Fruit fly (Drosophila melanogaster) whole organism, embryonic: ENCODE results near the gene CG42710.
A peak's percentile ranks its signal among the peaks of the same experiment; 100 is the strongest.

Experiments
- ATbp ChIP-seq: fragments of 200-800 bp; sonication (Bioruptor generic); optimal IDR thresholded peaks from 2 replicates; lab custom pipeline; 2017; ENCODE audit warnings: missing biosample characterization, mild to moderate bottlenecking, missing genetic modification characterization, missing genetic modification reagents
- Atf6 ChIP-seq: fragments of 200-800 bp; sonication (Bioruptor generic); IDR thresholded peaks from 2 replicates; pipeline ENCODE4 v1.3.6; 2022; ENCODE audit warnings: missing biosample characterization, missing genetic modification characterization
- CG10147 ChIP-seq: fragments of 200-800 bp; sonication (Bioruptor generic); optimal IDR thresholded peaks from 2 replicates; lab custom pipeline; 2019; ENCODE audit warnings: missing biosample characterization, mild to moderate bottlenecking, missing genetic modification characterization, moderate library complexity
- CG12769 ChIP-seq: fragments of 200-800 bp; sonication (Bioruptor generic); optimal IDR thresholded peaks from 2 replicates; lab custom pipeline; 2019; ENCODE audit warnings: missing biosample characterization, mild to moderate bottlenecking, missing genetic modification characterization, moderate library complexity
- CG14014 ChIP-seq: fragments of 200-800 bp; sonication (Bioruptor generic); IDR thresholded peaks from 2 replicates; pipeline ENCODE4 v1.3.6; 2022; ENCODE audit warnings: missing biosample characterization, missing genetic modification characterization
- CG14441 ChIP-seq: fragments of 200-800 bp; sonication (Bioruptor generic); IDR thresholded peaks from 2 replicates; pipeline ENCODE4 v1.3.6; 2022; ENCODE audit warnings: missing biosample characterization, missing genetic modification characterization
- CG14710 ChIP-seq: fragments of 200-800 bp; sonication (Bioruptor generic); optimal IDR thresholded peaks from 3 replicates; lab custom pipeline; 2019; ENCODE audit warnings: missing biosample characterization, mild to moderate bottlenecking, missing genetic modification characterization, moderate library complexity
- CG15479 ChIP-seq: fragments of 200-800 bp; sonication (Bioruptor generic); optimal IDR thresholded peaks from 3 replicates; lab custom pipeline; 2019; ENCODE audit warnings: missing biosample characterization, mild to moderate bottlenecking, missing genetic modification characterization, moderate library complexity
- CG17912 ChIP-seq: fragments of 200-800 bp; sonication (Bioruptor generic); optimal IDR thresholded peaks from 2 replicates; lab custom pipeline; 2018; ENCODE audit warnings: missing biosample characterization, mild to moderate bottlenecking, missing genetic modification characterization
- CG18599 ChIP-seq: fragments of 200-800 bp; sonication (Bioruptor generic); optimal IDR thresholded peaks from 3 replicates; lab custom pipeline; 2017; ENCODE audit warnings: missing biosample characterization, missing genetic modification characterization, mild to moderate bottlenecking, moderate library complexity, missing genetic modification reagents
- CG18764 ChIP-seq: fragments of 200-800 bp; sonication (Bioruptor generic); optimal IDR thresholded peaks from 3 replicates; lab custom pipeline; 2016; ENCODE audit warnings: missing biosample characterization, missing genetic modification characterization
- CG2199 ChIP-seq: fragments of 200-800 bp; sonication (Bioruptor generic); IDR thresholded peaks from 3 replicates; pipeline ENCODE4 v1.3.6; 2022; ENCODE audit warnings: missing biosample characterization, missing genetic modification characterization
- CG33213 ChIP-seq: fragments of 200-800 bp; sonication (Bioruptor generic); optimal IDR thresholded peaks from 3 replicates; lab custom pipeline; 2016; ENCODE audit warnings: missing biosample characterization, missing genetic modification characterization
- CG3847 ChIP-seq: fragments of 200-800 bp; sonication (Bioruptor generic); IDR thresholded peaks from 2 replicates; pipeline ENCODE4 v1.3.6; 2022; ENCODE audit warnings: missing biosample characterization, missing genetic modification characterization
- CG6272 ChIP-seq: fragments of 200-800 bp; sonication (Bioruptor generic); IDR thresholded peaks from 2 replicates; pipeline ENCODE4 v1.3.6; 2022; ENCODE audit warnings: missing biosample characterization, missing genetic modification characterization
- CG9727 ChIP-seq: fragments of 200-800 bp; sonication (Bioruptor generic); optimal IDR thresholded peaks from 3 replicates; lab custom pipeline; 2017; ENCODE audit warnings: missing biosample characterization, mild to moderate bottlenecking, missing genetic modification characterization
- CkIIα-i1 ChIP-seq: fragments of 200-800 bp; sonication (Bioruptor generic); IDR thresholded peaks from 2 replicates; pipeline ENCODE4 v1.3.6; 2022; ENCODE audit warnings: missing biosample characterization, missing genetic modification characterization
- Elba2 ChIP-seq: fragments of 200-800 bp; sonication (Bioruptor generic); optimal IDR thresholded peaks from 3 replicates; lab custom pipeline; 2016; ENCODE audit warnings: missing biosample characterization, missing genetic modification characterization
- Fer1 ChIP-seq: fragments of 200-800 bp; sonication (Bioruptor generic); optimal IDR thresholded peaks from 2 replicates; lab custom pipeline; 2017; ENCODE audit warnings: missing biosample characterization, mild to moderate bottlenecking, missing genetic modification characterization
- Hsf ChIP-seq: fragments of 200-800 bp; sonication (Bioruptor generic); optimal IDR thresholded peaks from 3 replicates; lab custom pipeline; 2016; ENCODE audit warnings: missing biosample characterization, missing genetic modification characterization
- Med ChIP-seq: fragments of 200-800 bp; sonication (Bioruptor generic); peaks from one replicate; lab custom pipeline; 2016; ENCODE audit warnings: missing biosample characterization, missing genetic modification characterization, mild to moderate bottlenecking, inconsistent platforms, moderate library complexity
- Meics ChIP-seq: fragments of 200-800 bp; sonication (Bioruptor generic); optimal IDR thresholded peaks from 2 replicates; lab custom pipeline; 2017; ENCODE audit warnings: missing biosample characterization, mild to moderate bottlenecking, missing genetic modification characterization
- NC2β ChIP-seq: fragments of 200-800 bp; sonication (Bioruptor generic); optimal IDR thresholded peaks from 2 replicates; lab custom pipeline; 2016; ENCODE audit warnings: missing biosample characterization, missing genetic modification characterization
- Nf-YB ChIP-seq: fragments of 200-800 bp; sonication (Bioruptor generic); optimal IDR thresholded peaks from 3 replicates; lab custom pipeline; 2019; ENCODE audit warnings: missing biosample characterization, mild to moderate bottlenecking, missing genetic modification characterization, moderate library complexity
- Pdp1 ChIP-seq, 2 experiments: fragments of 200-800 bp; sonication (Bioruptor generic); optimal IDR thresholded peaks; 3 replicates each; lab custom pipeline; 2016; ENCODE audit warnings: missing biosample characterization in 2 of 2, missing genetic modification characterization in 2 of 2, mild to moderate bottlenecking in 1 of 2, moderate library complexity in 1 of 2
- al ChIP-seq: fragments of 200-800 bp; sonication (Bioruptor generic); IDR thresholded peaks from 2 replicates; pipeline ENCODE4 v1.3.6; 2022; ENCODE audit warnings: missing biosample characterization, missing genetic modification characterization
- ap ChIP-seq: fragments of 200-800 bp; sonication (Bioruptor generic); IDR thresholded peaks from 2 replicates; pipeline ENCODE4 v1.3.6; 2022; ENCODE audit warnings: missing biosample characterization, missing genetic modification characterization
- az2 ChIP-seq: fragments of 200-800 bp; sonication (Bioruptor generic); optimal IDR thresholded peaks from 3 replicates; lab custom pipeline; 2016; ENCODE audit warnings: missing biosample characterization, missing genetic modification characterization
- br ChIP-seq: fragments of >200 bp; optimal IDR thresholded peaks from 2 replicates; lab custom pipeline; 2017
- bsh ChIP-seq, 2 experiments: fragments of 200-800 bp; sonication (Bioruptor generic); optimal IDR thresholded peaks; 2 replicates each; lab custom pipeline; 2017 to 2018; ENCODE audit warnings: mild to moderate bottlenecking in 2 of 2, missing biosample characterization in 2 of 2, missing genetic modification characterization in 2 of 2, moderate library complexity in 1 of 2
- btn ChIP-seq: fragments of 200-800 bp; sonication (Bioruptor generic); optimal IDR thresholded peaks from 2 replicates; lab custom pipeline; 2016; ENCODE audit warnings: missing biosample characterization, missing genetic modification characterization
- croc ChIP-seq: fragments of 200-800 bp; sonication (Bioruptor generic); conservative IDR thresholded peaks from 3 replicates; pipeline ENCODE4 v1.3.6; 2022; ENCODE audit warnings: missing biosample characterization, missing genetic modification characterization
- crol ChIP-seq: fragments of 200-800 bp; sonication (Bioruptor generic); IDR thresholded peaks from 2 replicates; pipeline ENCODE4 v1.3.6; 2022; ENCODE audit warnings: missing biosample characterization, missing genetic modification characterization
- cwo ChIP-seq: fragments of 200-800 bp; sonication (Bioruptor generic); optimal IDR thresholded peaks from 3 replicates; lab custom pipeline; 2017; ENCODE audit warnings: missing biosample characterization, missing genetic modification characterization, mild to moderate bottlenecking, moderate library complexity, missing genetic modification reagents
- dm ChIP-seq: fragments of 200-800 bp; sonication (Bioruptor generic); optimal IDR thresholded peaks from 3 replicates; lab custom pipeline; 2016; ENCODE audit warnings: missing biosample characterization, missing genetic modification characterization
- esg ChIP-seq: fragments of 200-800 bp; sonication (Bioruptor generic); conservative IDR thresholded peaks from 2 replicates; pipeline ENCODE4 v1.3.6; 2022; ENCODE audit warnings: missing biosample characterization, missing genetic modification characterization
- eve ChIP-seq, 2 experiments: fragments of >200 bp; optimal IDR thresholded peaks; 2 replicates each; lab custom pipeline; 2017; ENCODE audit warnings: missing biosample characterization in 2 of 2, missing genetic modification characterization in 2 of 2
- fd3F ChIP-seq: fragments of 200-800 bp; sonication (Bioruptor generic); optimal IDR thresholded peaks from 2 replicates; lab custom pipeline; 2018; ENCODE audit warnings: missing biosample characterization, mild to moderate bottlenecking, missing genetic modification characterization, moderate library complexity
- ftz-f1 ChIP-seq: fragments of 200-800 bp; sonication (Bioruptor generic); optimal IDR thresholded peaks from 2 replicates; lab custom pipeline; 2016; ENCODE audit warnings: missing biosample characterization, missing genetic modification characterization
- gce ChIP-seq: fragments of 200-800 bp; sonication (Bioruptor generic); IDR thresholded peaks from 3 replicates; pipeline ENCODE4 v1.3.6; 2022; ENCODE audit warnings: missing biosample characterization, missing genetic modification characterization
- gfzf ChIP-seq: fragments of 200-800 bp; sonication (Bioruptor generic); optimal IDR thresholded peaks from 2 replicates; lab custom pipeline; 2016; ENCODE audit warnings: missing biosample characterization, mild to moderate bottlenecking, missing genetic modification characterization, moderate library complexity
- gro ChIP-seq: fragments of 200-800 bp; sonication (Bioruptor generic); optimal IDR thresholded peaks from 2 replicates; lab custom pipeline; 2016; ENCODE audit warnings: missing biosample characterization, missing genetic modification characterization
- insv ChIP-seq, 2 experiments: fragments of 200-800 bp; sonication (Bioruptor generic); optimal IDR thresholded peaks; 3 replicates each; lab custom pipeline; 2016 to 2018; ENCODE audit warnings: missing biosample characterization in 2 of 2, missing genetic modification characterization in 2 of 2
- lilli ChIP-seq: fragments of 200-800 bp; sonication (Bioruptor generic); optimal IDR thresholded peaks from 3 replicates; lab custom pipeline; 2016; ENCODE audit warnings: missing biosample characterization, missing genetic modification characterization
- nerfin-1 ChIP-seq: fragments of 200-800 bp; sonication (Bioruptor generic); optimal IDR thresholded peaks from 3 replicates; lab custom pipeline; 2019; ENCODE audit warnings: missing biosample characterization, mild to moderate bottlenecking, missing genetic modification characterization, moderate library complexity
- row ChIP-seq: fragments of 200-800 bp; sonication (Bioruptor generic); IDR thresholded peaks from 3 replicates; pipeline ENCODE4 v1.3.6; 2022; ENCODE audit warnings: missing biosample characterization, missing genetic modification characterization
- schlank ChIP-seq: fragments of 200-800 bp; sonication (Bioruptor generic); optimal IDR thresholded peaks from 2 replicates; lab custom pipeline; 2018; ENCODE audit warnings: missing biosample characterization, mild to moderate bottlenecking, missing genetic modification characterization
- seq ChIP-seq: fragments of 200-800 bp; sonication (Bioruptor generic); IDR thresholded peaks from 2 replicates; pipeline ENCODE4 v1.3.6; 2022; ENCODE audit warnings: missing biosample characterization, missing genetic modification characterization
- sqz ChIP-seq: fragments of 200-800 bp; sonication (Bioruptor generic); optimal IDR thresholded peaks from 3 replicates; lab custom pipeline; 2018; ENCODE audit warnings: missing biosample characterization, mild to moderate bottlenecking, missing genetic modification characterization
- tna ChIP-seq: fragments of 200-800 bp; sonication (Bioruptor generic); IDR thresholded peaks from 2 replicates; pipeline ENCODE4 v1.3.6; 2022; ENCODE audit warnings: missing biosample characterization, missing genetic modification characterization; ENCODE audit not compliant: partially characterized antibody
- vvl ChIP-seq: fragments of 200-800 bp; sonication (Bioruptor generic); IDR thresholded peaks from 2 replicates; pipeline ENCODE4 v1.3.6; 2022; ENCODE audit warnings: missing biosample characterization, missing genetic modification characterization
- zen ChIP-seq: fragments of 200-800 bp; sonication (Bioruptor generic); optimal IDR thresholded peaks from 3 replicates; lab custom pipeline; 2018; ENCODE audit warnings: missing biosample characterization, mild to moderate bottlenecking, missing genetic modification characterization, moderate library complexity

The CG42710 gene

DNA sequence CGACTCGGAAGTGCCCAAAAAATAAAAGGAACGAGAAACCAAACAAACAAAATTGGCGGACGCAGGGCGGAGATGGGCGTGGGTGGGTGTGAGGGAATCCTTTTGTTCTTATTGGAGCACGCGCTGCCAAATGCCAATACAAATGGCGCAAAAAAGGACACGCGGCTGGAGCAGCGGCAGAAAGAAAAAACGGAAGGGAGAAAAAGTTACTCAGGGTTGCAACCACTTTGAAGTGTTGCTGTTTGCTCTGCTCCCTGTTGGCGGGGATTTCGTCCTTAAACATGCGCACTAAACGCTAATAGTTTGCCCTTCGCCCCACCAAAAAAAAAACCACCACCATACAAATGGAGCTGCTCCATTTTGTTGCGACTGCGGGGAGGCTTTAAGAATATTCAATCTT, 34.8 kb downstream of the CG42710 start (continued):
- no peak for TF ChIP-seq bsh (GFP tag; optimal IDR thresholded peaks at IDR 0.05; lab: Kevin White, UChicago)
- no peak for TF ChIP-seq CG18599 (GFP tag; lab: Kevin White, UChicago)
- no peak for TF ChIP-seq CG3847 (GFP tag; lab: Robert Waterston, UW)
- TF ChIP-seq CG14710 (tag; lab: Kevin White, UChicago): no peak
- TF ChIP-seq insv (GFP tag; optimal IDR thresholded peaks at IDR 0.05; lab: Kevin White, UChicago): no peak
- no peak for TF ChIP-seq croc (GFP tag; lab: Robert Waterston, UW)
- no peak for TF ChIP-seq gro (GFP tag; lab: Kevin White, UChicago)
- TF ChIP-seq az2 (GFP tag; lab: Kevin White, UChicago): no peak
- peak; percentile 46; the same call in 1 of the 2 replicates for TF ChIP-seq seq
- TF ChIP-seq Nf-YB (GFP tag; lab: Kevin White, UChicago): peak; percentile 84
- TF ChIP-seq dm (GFP tag; lab: Kevin White, UChicago): no peak
- peak; percentile 33 for TF ChIP-seq sqz (GFP tag; lab: Kevin White, UChicago)
- TF ChIP-seq CG2199 (GFP tag; lab: Robert Waterston, UW): no peak
- no peak for TF ChIP-seq schlank (tag; lab: Kevin White, UChicago)
- no peak for TF ChIP-seq row
- TF ChIP-seq tna (GFP tag; lab: Robert Waterston, UW): no peak
- no peak for TF ChIP-seq CkIIα-i1 (GFP tag; lab: Robert Waterston, UW)
- TF ChIP-seq fd3F: no peak
- peak; percentile 57 for TF ChIP-seq nerfin-1 (tag; lab: Kevin White, UChicago)
- TF ChIP-seq CG14014 (GFP tag; lab: Robert Waterston, UW): no peak
- TF ChIP-seq lilli: no peak
- TF ChIP-seq vvl (GFP tag; lab: Robert Waterston, UW): no peak
- no peak for TF ChIP-seq Fer1
- TF ChIP-seq CG15479 (GFP tag; lab: Kevin White, UChicago): no peak
- no peak for TF ChIP-seq Hsf
- TF ChIP-seq crol (GFP tag; lab: Robert Waterston, UW): peak; percentile 30; the same call in 1 of the 2 replicates

DNA sequence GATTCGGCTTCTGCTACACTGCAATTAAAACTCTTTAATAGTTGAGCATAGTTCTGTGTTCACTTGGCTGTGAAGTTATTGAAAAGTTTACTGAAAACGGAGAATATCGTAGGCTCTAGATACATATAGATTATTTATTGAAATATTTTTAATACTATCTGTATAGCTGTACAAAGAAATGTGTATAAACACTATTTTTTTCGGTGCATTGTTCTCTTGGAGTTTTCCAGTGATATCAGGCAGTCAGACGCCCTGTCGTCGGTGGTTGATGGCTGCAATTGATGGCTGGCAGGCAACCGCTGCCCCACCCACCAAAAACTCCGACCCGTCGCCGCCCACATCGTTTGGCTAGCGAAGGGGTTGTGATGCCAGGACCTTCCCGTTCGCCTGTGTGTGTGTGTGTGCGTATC, 35.9 kb downstream of the CG42710 start:
- TF ChIP-seq vvl (GFP tag; lab: Robert Waterston, UW) (peak; percentile 52), esg (GFP tag; lab: Robert Waterston, UW) (peak; percentile 58), btn (no peak), ap (GFP tag; lab: Robert Waterston, UW) (0 out of 2 replicates have a peak, but pooled peaks have one; percentile 10), CG9727 (peak; percentile 66), Med (GFP tag; lab: Kevin White, UChicago) (no peak), cwo (no peak), CG18764 (no peak), Meics (GFP tag; lab: Kevin White, UChicago) (no peak), al (GFP tag; lab: Robert Waterston, UW) (no peak), CG14441 (GFP tag; lab: Robert Waterston, UW) (no peak), CG17912 (no peak), ftz-f1 (GFP tag; lab: Kevin White, UChicago) (no peak), Pdp1 (GFP tag; optimal IDR thresholded peaks at IDR 0.05; lab: Kevin White, UChicago) (peak in 1 of 2 experiments; percentile 15), br (lab: Kevin White, UChicago) (no peak), CG6272 (no peak), gfzf (GFP tag; lab: Kevin White, UChicago) (no peak), zen (tag; lab: Kevin White, UChicago) (no peak), Atf6 (GFP tag; lab: Robert Waterston, UW) (no peak), CG33213 (no peak), CG12769 (tag; lab: Kevin White, UChicago) (no peak), CG10147 (GFP tag; lab: Kevin White, UChicago) (peak; percentile 64), eve (GFP tag; optimal IDR thresholded peaks at IDR 0.05; lab: Kevin White, UChicago) (peak in 1 of 2 experiments; percentile 75), NC2β (no peak), ATbp (GFP tag; lab: Kevin White, UChicago) (peak; percentile 28), gce (no peak), Elba2 (GFP tag; lab: Kevin White, UChicago) (no peak)
